Worm (Caenorhabditis elegans) whole organism, L2 larva: ENCODE data around the gene unc-119.

Source experiments
- ZK546.5 ChIP-seq: sonication (generic microtip); optimal IDR thresholded peaks from 2 replicates; lab custom pipeline; 2017; ENCODE audit warnings: missing biosample characterization, missing genetic modification characterization
- alr-1 ChIP-seq: fragments of 150-350 bp; optimal IDR thresholded peaks from 2 replicates; lab custom pipeline; 2014; ENCODE audit warnings: missing biosample characterization, missing genetic modification characterization
- ama-1 ChIP-seq: fragments of 150-350 bp; optimal IDR thresholded peaks from 2 replicates; lab custom pipeline; 2018; ENCODE audit warnings: inconsistent platforms
- mdl-1 ChIP-seq, 2 experiments: fragments of 150-350 bp in 1 of 2; sonication (generic microtip) in 1 of 2; optimal IDR thresholded peaks; 2 replicates each; lab custom pipeline; 2017; ENCODE audit warnings: missing biosample characterization in 2 of 2, missing genetic modification characterization in 2 of 2
- nhr-12 ChIP-seq: fragments of 150-350 bp; optimal IDR thresholded peaks from 2 replicates; lab custom pipeline; 2014; ENCODE audit warnings: missing biosample characterization, missing genetic modification characterization
- nhr-237 ChIP-seq: fragments of 150-350 bp; optimal IDR thresholded peaks from 2 replicates; lab custom pipeline; 2014; ENCODE audit warnings: missing biosample characterization, missing genetic modification characterization
- skn-1 ChIP-seq: sonication (generic microtip); optimal IDR thresholded peaks from 2 replicates; lab custom pipeline; 2017; ENCODE audit warnings: missing biosample characterization, missing genetic modification characterization
- snpc-4 ChIP-seq: fragments of 150-350 bp; optimal IDR thresholded peaks from 2 replicates; lab custom pipeline; 2014; ENCODE audit warnings: missing biosample characterization, missing genetic modification characterization
- unc-62 ChIP-seq: fragments of 150-350 bp; optimal IDR thresholded peaks from 2 replicates; lab custom pipeline; 2014; ENCODE audit warnings: missing biosample characterization, missing genetic modification reagents, missing genetic modification characterization
- ztf-4 ChIP-seq: fragments of 150-350 bp; optimal IDR thresholded peaks from 2 replicates; lab custom pipeline; 2014; ENCODE audit warnings: missing biosample characterization, missing genetic modification characterization

ce11 chrIII:10895817-10896413 is 6.5 kb upstream of the unc-119 start, which contains the start of gene com-1:
- TF ChIP-seq ztf-4, result no peak
- TF ChIP-seq skn-1 (tag; lab: Kevin White, UChicago), result no peak
- no peak for TF ChIP-seq unc-62 (GFP tag; lab: Kevin White, UChicago)
- no peak for TF ChIP-seq snpc-4 (tag; lab: Kevin White, UChicago)
- no peak for TF ChIP-seq ama-1 (lab: Kevin White, UChicago)
- TF ChIP-seq alr-1 (tag; lab: Kevin White, UChicago), result no peak
- TF ChIP-seq ZK546.5 (tag; lab: Kevin White, UChicago), result no peak
- no peak for TF ChIP-seq nhr-12
- no peak for TF ChIP-seq mdl-1 (tag; optimal IDR thresholded peaks at IDR 0.05; lab: Kevin White, UChicago)
- no peak for TF ChIP-seq nhr-237 (tag; lab: Kevin White, UChicago)
